Fruit fly (Drosophila melanogaster): Measurements from ENCODE around the gene pic.

Gene pic

DNA sequence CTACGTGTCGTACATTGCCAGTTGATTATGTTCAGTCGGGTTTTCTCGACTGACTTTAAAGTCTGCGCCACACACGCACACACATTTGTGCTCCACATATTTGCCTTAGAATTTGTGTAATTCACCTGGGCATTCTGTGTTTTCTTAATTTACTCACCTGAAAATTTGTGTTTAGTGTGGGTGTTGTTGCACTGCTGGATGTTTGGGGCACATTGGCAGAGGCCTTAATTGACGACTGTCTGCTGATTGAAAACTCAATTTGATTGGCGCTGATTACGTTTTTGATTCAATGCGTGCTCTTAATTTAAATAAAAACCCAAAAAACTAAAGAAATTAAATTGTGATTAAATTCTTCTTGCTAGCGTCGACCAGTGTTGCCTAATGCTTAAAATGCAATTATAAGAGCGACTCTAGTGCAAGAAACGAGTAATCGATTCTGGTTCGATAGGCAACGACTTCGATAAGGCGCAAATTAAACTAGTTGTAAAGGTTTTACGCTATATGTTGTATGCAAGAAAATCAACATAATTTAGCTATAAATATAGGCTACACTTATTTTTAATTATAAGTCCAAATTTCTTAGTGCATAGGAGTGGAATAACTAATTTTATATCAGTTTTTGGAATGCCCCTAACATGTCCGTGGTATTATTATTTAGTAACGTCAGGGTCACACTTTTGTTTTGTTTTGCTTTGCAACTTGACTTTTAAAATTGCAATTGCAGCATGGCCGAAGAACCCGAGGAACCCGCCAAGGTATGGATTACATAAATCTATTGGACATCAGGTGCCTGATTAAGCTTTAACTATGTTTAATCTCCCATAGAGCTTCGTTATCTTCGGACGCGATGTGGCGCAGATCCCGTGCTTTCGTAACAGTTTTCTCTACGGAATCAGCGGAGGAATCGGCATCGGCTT is 21.5 kb upstream of the pic start, which contains the start of the genes CG46281 and CG46280 (continued):
- TF ChIP-seq disco-r (GFP tag; optimal IDR thresholded peaks at IDR 0.05) (peak; percentile 2), inv (GFP tag; IDR thresholded peaks at IDR 0.05; ENCODE audit: partially characterized antibody) (0 out of 2 replicates have a peak, but pooled peaks have one; percentile 24), wdn (GFP tag; IDR thresholded peaks at IDR 0.05) (no peak), CG16863 (GFP tag; optimal IDR thresholded peaks at IDR 0.05) (peak; percentile 22), CG14441 (GFP tag; IDR thresholded peaks at IDR 0.05) (no peak), Sin3A (optimal IDR thresholded peaks at IDR 0.05) (peak; percentile 66), row (GFP tag; IDR thresholded peaks at IDR 0.05) (peak; percentile 69), Fer1 (GFP tag; optimal IDR thresholded peaks at IDR 0.05) (peak; percentile 20), Sry-β (GFP tag; optimal IDR thresholded peaks at IDR 0.05) (peak; percentile 13), hbn (GFP tag; IDR thresholded peaks at IDR 0.05; ENCODE audit: partially characterized antibody) (peak; percentile 40; the same call in 1 of the 2 replicates), sens (GFP tag) (peak; percentile 93), CG10654 (GFP tag; optimal IDR thresholded peaks at IDR 0.05) (no peak), stwl (tag; optimal IDR thresholded peaks at IDR 0.05) (peak; percentile 97), CG5180 (GFP tag; optimal IDR thresholded peaks at IDR 0.05) (no peak), amos (GFP tag; IDR thresholded peaks at IDR 0.05; ENCODE audit: partially characterized antibody) (peak; percentile 39; the same call in 1 of the 2 replicates), CG30020 (tag; optimal IDR thresholded peaks at IDR 0.05) (peak; percentile 74), CG14710 (tag; optimal IDR thresholded peaks at IDR 0.05) (peak; percentile 93), CG8290 (GFP tag; optimal IDR thresholded peaks at IDR 0.05) (peak; percentile 23), CG8290 (tag; optimal IDR thresholded peaks at IDR 0.05) (no peak), cg (GFP tag; optimal IDR thresholded peaks at IDR 0.05) (no peak), vnd (GFP tag; IDR thresholded peaks at IDR 0.05; ENCODE audit: partially characterized antibody) (peak; percentile 33; the same call in 1 of the 3 replicates), Dad (GFP tag; optimal IDR thresholded peaks at IDR 0.05) (peak; percentile 12), CG3847 (GFP tag; IDR thresholded peaks at IDR 0.05) (0 out of 2 replicates have a peak, but pooled peaks have one; percentile 36), tin (GFP tag; optimal IDR thresholded peaks at IDR 0.05) (peak; percentile 29), Hand (GFP tag; optimal IDR thresholded peaks at IDR 0.05) (peak; percentile 23), Ets65A (GFP tag) (peak; percentile 55), NC2β (GFP tag; optimal IDR thresholded peaks at IDR 0.05) (peak; percentile 56), CG9437 (GFP tag; optimal IDR thresholded peaks at IDR 0.05) (peak; percentile 6), croc (GFP tag; conservative IDR thresholded peaks at IDR 0.05) (no peak), wek (GFP tag; optimal IDR thresholded peaks at IDR 0.05) (peak; percentile 93), vfl (GFP tag; optimal IDR thresholded peaks at IDR 0.05) (peak; percentile 38), CG13287 (GFP tag; IDR thresholded peaks at IDR 0.05; ENCODE audit: partially characterized antibody) (peak; percentile 82), CG7839 (tag; optimal IDR thresholded peaks at IDR 0.05) (no peak), CG15514 (GFP tag; optimal IDR thresholded peaks at IDR 0.05) (peak; percentile 98), eyg (GFP tag; optimal IDR thresholded peaks at IDR 0.05) (peak; percentile 21), Max (GFP tag; optimal IDR thresholded peaks at IDR 0.05) (peak; percentile 52), PHDP (tag; optimal IDR thresholded peaks at IDR 0.05) (no peak), chif (GFP tag; optimal IDR thresholded peaks at IDR 0.05) (peak in 1 of 2 experiments; percentile 38), cas (GFP tag; IDR thresholded peaks at IDR 0.05) (0 out of 2 replicates have a peak, but pooled peaks have one; percentile 21), pum (GFP tag; optimal IDR thresholded peaks at IDR 0.05) (peak; percentile 34), tll (GFP tag; optimal IDR thresholded peaks at IDR 0.05) (peak in 1 of 2 experiments; percentile 68), trem (tag; optimal IDR thresholded peaks at IDR 0.05) (peak; percentile 76), Pdp1 (GFP tag; optimal IDR thresholded peaks at IDR 0.05) (peak; percentile 31 to 78), lilli (GFP tag; optimal IDR thresholded peaks at IDR 0.05) (peak; percentile 66), pros (GFP tag; optimal IDR thresholded peaks at IDR 0.05) (no peak), Ets97D (GFP tag; optimal IDR thresholded peaks at IDR 0.05) (peak; percentile 52), CG42726 (GFP tag; IDR thresholded peaks at IDR 0.05; ENCODE audit: partially characterized antibody) (no peak), CG30403 (GFP tag; optimal IDR thresholded peaks at IDR 0.05) (peak; percentile 46)

All from whole organism, embryonic.